Worm (Caenorhabditis elegans) whole organism, late embryonic: ENCODE data around the gene rpl-21.

Source experiments
- C08G9.2 ChIP-seq: sonication (generic microtip); optimal IDR thresholded peaks from 2 replicates; lab custom pipeline; 2016; ENCODE audit warnings: mild to moderate bottlenecking, missing genetic modification characterization, moderate library complexity, missing compliant biosample characterization
- C38D4.7 ChIP-seq: fragments of 200-800 bp; sonication (Bioruptor generic); optimal IDR thresholded peaks from 2 replicates; lab custom pipeline; 2018; ENCODE audit warnings: mild to moderate bottlenecking, missing genetic modification characterization, moderate library complexity, missing compliant biosample characterization
- F13H6.1 ChIP-seq: sonication (generic microtip); optimal IDR thresholded peaks from 2 replicates; lab custom pipeline; 2016; ENCODE audit warnings: missing genetic modification characterization, missing compliant biosample characterization
- K02D7.2 ChIP-seq: sonication (generic microtip); optimal IDR thresholded peaks from 2 replicates; lab custom pipeline; 2017; ENCODE audit warnings: mild to moderate bottlenecking, missing genetic modification characterization, missing compliant biosample characterization
- K09A11.1 ChIP-seq: sonication (generic microtip); optimal IDR thresholded peaks from 2 replicates; lab custom pipeline; 2017; ENCODE audit warnings: antibody characterized with exemption, mild to moderate bottlenecking, missing genetic modification characterization, missing compliant biosample characterization; ENCODE audit not compliant: insufficient read depth
- Y22D7AL.16 ChIP-seq: sonication (generic microtip); optimal IDR thresholded peaks from 2 replicates; lab custom pipeline; 2016; ENCODE audit warnings: missing genetic modification characterization, missing compliant biosample characterization
- ahr-1 ChIP-seq: sonication (generic microtip); optimal IDR thresholded peaks from 2 replicates; lab custom pipeline; 2016; ENCODE audit warnings: missing genetic modification characterization, missing compliant biosample characterization
- ama-1 ChIP-seq: fragments of 150-350 bp; optimal IDR thresholded peaks from 2 replicates; lab custom pipeline; 2014
- ceh-14 ChIP-seq: sonication (generic microtip); optimal IDR thresholded peaks from 2 replicates; lab custom pipeline; 2016; ENCODE audit warnings: missing genotype, missing genetic modification characterization, missing compliant biosample characterization
- ceh-18 ChIP-seq: sonication (generic microtip); optimal IDR thresholded peaks from 2 replicates; lab custom pipeline; 2016; ENCODE audit warnings: missing genetic modification characterization, missing compliant biosample characterization
- ceh-2 ChIP-seq: sonication (generic microtip); optimal IDR thresholded peaks from 2 replicates; lab custom pipeline; 2016; ENCODE audit warnings: missing genotype, missing genetic modification characterization, missing compliant biosample characterization
- ceh-24 ChIP-seq: sonication (generic microtip); optimal IDR thresholded peaks from 2 replicates; lab custom pipeline; 2016; ENCODE audit warnings: mild to moderate bottlenecking, missing genetic modification characterization, missing compliant biosample characterization
- ceh-30 ChIP-seq: fragments of 150-350 bp; optimal IDR thresholded peaks from 2 replicates; lab custom pipeline; 2014; ENCODE audit warnings: missing biosample characterization, missing genetic modification characterization
- ceh-31 ChIP-seq: sonication (generic microtip); optimal IDR thresholded peaks from 2 replicates; lab custom pipeline; 2016; ENCODE audit warnings: missing genetic modification characterization, missing compliant biosample characterization
- ceh-34 ChIP-seq: sonication (generic microtip); optimal IDR thresholded peaks from 2 replicates; lab custom pipeline; 2016; ENCODE audit warnings: mild to moderate bottlenecking, missing genetic modification characterization, missing compliant biosample characterization
- che-1 ChIP-seq: sonication (generic microtip); optimal IDR thresholded peaks from 2 replicates; lab custom pipeline; 2016; ENCODE audit warnings: mild to moderate bottlenecking, missing genetic modification characterization, missing compliant biosample characterization
- dmd-4 ChIP-seq: sonication (generic microtip); optimal IDR thresholded peaks from 2 replicates; lab custom pipeline; 2016; ENCODE audit warnings: borderline replicate concordance, missing genetic modification characterization, missing compliant biosample characterization
- elt-2 ChIP-seq: sonication (generic microtip); optimal IDR thresholded peaks from 2 replicates; lab custom pipeline; 2016; ENCODE audit warnings: missing genetic modification reagents, missing genetic modification characterization, missing compliant biosample characterization
- elt-4 ChIP-seq: sonication (generic microtip); optimal IDR thresholded peaks from 2 replicates; lab custom pipeline; 2016; ENCODE audit warnings: missing genetic modification characterization, missing compliant biosample characterization
- ets-4 ChIP-seq: sonication (generic microtip); optimal IDR thresholded peaks from 2 replicates; lab custom pipeline; 2016; ENCODE audit warnings: missing genetic modification characterization, missing compliant biosample characterization
- eyg-1 ChIP-seq: sonication (generic microtip); optimal IDR thresholded peaks from 2 replicates; lab custom pipeline; 2016; ENCODE audit warnings: missing genotype, missing genetic modification characterization, missing compliant biosample characterization
- fkh-10 ChIP-seq: fragments of 150-350 bp; optimal IDR thresholded peaks from 2 replicates; lab custom pipeline; 2014; ENCODE audit warnings: missing biosample characterization, missing genetic modification reagents, missing genetic modification characterization
- gmeb-2 ChIP-seq: sonication (generic microtip); optimal IDR thresholded peaks from 2 replicates; lab custom pipeline; 2016; ENCODE audit warnings: missing genetic modification characterization, inconsistent platforms, missing compliant biosample characterization
- hlh-13 ChIP-seq: fragments of 200-800 bp; sonication (Bioruptor generic); optimal IDR thresholded peaks from 2 replicates; lab custom pipeline; 2018; ENCODE audit warnings: mild to moderate bottlenecking, missing genetic modification characterization, missing compliant biosample characterization
- hlh-15 ChIP-seq: sonication (generic microtip); optimal IDR thresholded peaks from 2 replicates; lab custom pipeline; 2016; ENCODE audit warnings: missing genetic modification characterization, missing compliant biosample characterization
- lin-11 ChIP-seq: fragments of 200-800 bp; sonication (Bioruptor generic); optimal IDR thresholded peaks from 2 replicates; lab custom pipeline; 2018; ENCODE audit warnings: mild to moderate bottlenecking, missing genetic modification characterization, missing compliant biosample characterization
- madf-2 ChIP-seq: sonication (generic microtip); optimal IDR thresholded peaks from 2 replicates; lab custom pipeline; 2017; ENCODE audit warnings: missing genetic modification characterization, missing compliant biosample characterization
- mec-3 ChIP-seq: sonication (generic microtip); optimal IDR thresholded peaks from 2 replicates; lab custom pipeline; 2016; ENCODE audit warnings: borderline replicate concordance, missing genetic modification characterization, missing compliant biosample characterization
- nhr-11 ChIP-seq: fragments of 150-350 bp; optimal IDR thresholded peaks from 2 replicates; lab custom pipeline; 2014; ENCODE audit warnings: missing biosample characterization, missing genetic modification characterization
- odd-2 ChIP-seq: sonication (generic microtip); optimal IDR thresholded peaks from 2 replicates; lab custom pipeline; 2017; ENCODE audit warnings: antibody characterized with exemption, mild to moderate bottlenecking, missing genetic modification characterization, missing compliant biosample characterization
- pag-3 ChIP-seq: sonication (generic microtip); optimal IDR thresholded peaks from 2 replicates; lab custom pipeline; 2016; ENCODE audit warnings: missing compliant biosample characterization, missing genetic modification characterization, borderline replicate concordance
- pat-9 ChIP-seq: fragments of 200-800 bp; sonication (Bioruptor generic); optimal IDR thresholded peaks from 2 replicates; lab custom pipeline; 2018; ENCODE audit warnings: mild to moderate bottlenecking, missing genetic modification characterization, moderate library complexity, missing compliant biosample characterization
- pha-2 ChIP-seq: sonication (generic microtip); optimal IDR thresholded peaks from 2 replicates; lab custom pipeline; 2017; ENCODE audit warnings: mild to moderate bottlenecking, missing genetic modification characterization, missing compliant biosample characterization
- pha-4 ChIP-seq: fragments of 150-350 bp; optimal IDR thresholded peaks from 2 replicates; lab custom pipeline; 2018; ENCODE audit warnings: missing biosample characterization, missing genetic modification reagents, missing genetic modification characterization
- pqm-1 ChIP-seq: sonication (generic microtip); optimal IDR thresholded peaks from 2 replicates; lab custom pipeline; 2016; ENCODE audit warnings: missing genetic modification characterization, missing compliant biosample characterization
- ref-2 ChIP-seq: sonication (generic microtip); optimal IDR thresholded peaks from 2 replicates; lab custom pipeline; 2016; ENCODE audit warnings: missing genetic modification characterization, missing compliant biosample characterization
- rnt-1 ChIP-seq: sonication (generic microtip); optimal IDR thresholded peaks from 2 replicates; lab custom pipeline; 2016; ENCODE audit warnings: missing genetic modification characterization, missing compliant biosample characterization
- sdc-2 ChIP-seq: sonication (generic microtip); optimal IDR thresholded peaks from 2 replicates; lab custom pipeline; 2016; ENCODE audit warnings: missing genotype, missing genetic modification characterization, missing compliant biosample characterization
- sox-4 ChIP-seq: sonication (generic microtip); optimal IDR thresholded peaks from 2 replicates; lab custom pipeline; 2017; ENCODE audit warnings: mild to moderate bottlenecking, missing genetic modification characterization, inconsistent platforms, missing compliant biosample characterization
- syd-9 ChIP-seq: sonication (generic microtip); optimal IDR thresholded peaks from 2 replicates; lab custom pipeline; 2016; ENCODE audit warnings: mild to moderate bottlenecking, missing genetic modification characterization, moderate library complexity, missing compliant biosample characterization
- tbx-2 ChIP-seq: sonication (generic microtip); optimal IDR thresholded peaks from 2 replicates; lab custom pipeline; 2016; ENCODE audit warnings: missing genetic modification characterization, missing compliant biosample characterization
- unc-42 ChIP-seq: sonication (generic microtip); optimal IDR thresholded peaks from 2 replicates; lab custom pipeline; 2016; ENCODE audit warnings: missing genotype, missing genetic modification characterization, missing compliant biosample characterization
- unc-55 ChIP-seq: sonication (generic microtip); optimal IDR thresholded peaks from 2 replicates; lab custom pipeline; 2017; ENCODE audit warnings: missing biosample characterization, missing genetic modification reagents, missing genetic modification characterization
- unc-86 ChIP-seq: sonication (generic microtip); optimal IDR thresholded peaks from 2 replicates; lab custom pipeline; 2016; ENCODE audit warnings: missing genetic modification characterization, missing compliant biosample characterization
- zip-5 ChIP-seq: sonication (generic microtip); optimal IDR thresholded peaks from 2 replicates; lab custom pipeline; 2016; ENCODE audit warnings: missing genetic modification characterization, missing compliant biosample characterization
- ztf-16 ChIP-seq: sonication (generic microtip); optimal IDR thresholded peaks from 2 replicates; lab custom pipeline; 2017; ENCODE audit warnings: missing genetic modification characterization, missing compliant biosample characterization

rpl-21 gene

DNA sequence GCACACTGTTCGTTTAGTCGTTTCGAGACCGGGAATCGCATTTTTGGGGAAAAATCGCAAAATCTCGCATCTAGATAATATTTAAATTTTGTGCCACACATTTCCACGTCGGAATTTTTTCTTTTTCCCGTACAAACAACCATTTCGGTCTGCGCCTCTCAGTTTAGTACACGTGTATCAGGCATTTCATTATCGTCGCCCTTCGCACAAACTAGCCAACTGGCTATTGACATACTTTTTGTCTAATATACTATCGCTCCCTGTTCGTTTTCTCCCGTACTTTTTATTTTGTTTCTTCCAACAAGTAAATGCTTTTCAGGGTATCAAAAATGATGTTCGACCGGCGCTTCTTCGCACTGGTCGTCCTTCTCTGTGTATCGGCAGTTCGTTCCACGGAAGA is 3.3 kb upstream of the rpl-21 start, which contains the start of gene C14B9.2:
Gene C14B9.2, plus strand, starts transcription at position 320 of the 400 bp plus-strand sequence.
- TF ChIP-seq unc-86 (no peak), pag-3 (no peak), unc-55 (no peak), nhr-11 (tag; lab: Kevin White, UChicago) (no peak)

DNA sequence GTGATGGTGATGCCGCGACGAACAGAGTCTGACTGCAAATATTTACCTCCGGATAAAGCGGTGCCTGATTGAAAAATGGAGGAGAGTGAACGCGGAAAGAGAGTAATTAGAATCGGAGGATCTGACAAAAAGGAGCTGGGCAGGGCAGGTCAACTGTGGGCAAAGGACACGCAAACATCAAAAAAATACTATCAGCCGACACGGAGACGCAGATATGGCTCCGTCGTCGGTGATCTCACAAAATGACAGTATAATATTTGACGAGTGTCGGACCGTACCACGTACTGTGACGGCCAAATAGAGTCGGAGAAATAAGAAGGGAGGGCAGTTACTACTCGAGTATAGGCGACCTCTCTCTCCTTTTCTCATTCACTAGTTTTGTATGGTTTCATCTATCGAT is 2.5 kb upstream of the rpl-21 start:
- TF ChIP-seq pha-2 (tag; lab: Kevin White, UChicago) (peak; percentile 32), odd-2 (tag; lab: Kevin White, UChicago) (no peak), tbx-2 (tag; lab: Kevin White, UChicago) (peak; percentile 2)

DNA sequence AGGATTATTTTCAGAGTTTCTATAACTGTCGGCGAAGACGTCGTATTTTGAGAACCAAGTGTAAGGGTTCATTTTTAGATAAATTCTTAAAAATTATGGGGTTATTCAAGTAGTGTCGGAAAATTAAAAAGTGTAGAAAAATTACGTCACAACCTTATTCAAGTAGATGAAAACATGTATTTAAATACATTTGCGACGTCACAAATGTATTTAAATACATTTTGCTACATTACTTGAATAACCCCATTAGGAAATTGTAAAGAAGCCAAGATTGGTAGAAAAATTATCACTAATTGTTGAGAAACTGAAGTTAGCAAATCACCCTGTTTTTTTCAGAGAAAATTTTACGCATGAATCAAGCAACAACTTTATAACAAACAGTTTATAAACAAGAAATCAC is 832 bp downstream of the rpl-21 start:
- TF ChIP-seq C08G9.2 (tag; lab: Kevin White, UChicago) (no peak), syd-9 (no peak), ceh-14 (no peak), pat-9 (tag; lab: Kevin White, UChicago) (no peak), unc-86 (no peak), ceh-18 (tag; lab: Kevin White, UChicago) (no peak), pqm-1 (tag; lab: Kevin White, UChicago) (no peak), ama-1 (lab: Kevin White, UChicago) (no peak), ref-2 (tag; lab: Kevin White, UChicago) (no peak), K09A11.1 (tag; lab: Kevin White, UChicago) (no peak), madf-2 (tag; lab: Kevin White, UChicago) (no peak), ceh-31 (tag; lab: Kevin White, UChicago) (no peak), ceh-2 (tag; lab: Kevin White, UChicago) (no peak), nhr-11 (tag; lab: Kevin White, UChicago) (no peak), C38D4.7 (GFP tag; lab: Kevin White, UChicago) (no peak), rnt-1 (tag; lab: Kevin White, UChicago) (no peak), elt-2 (tag; lab: Kevin White, UChicago) (no peak), dmd-4 (no peak), zip-5 (no peak)
- TF ChIP-seq, all 69 proteins: peak for 0

- TF ChIP-seq tbx-2 (tag; lab: Kevin White, UChicago) (peak; percentile 23), sox-4 (tag; lab: Kevin White, UChicago) (no peak), ref-2 (tag; lab: Kevin White, UChicago) (peak; percentile 34), pha-2 (tag; lab: Kevin White, UChicago) (no peak), gmeb-2 (no peak), ceh-30 (tag; lab: Kevin White, UChicago) (no peak), Y22D7AL.16 (tag; lab: Kevin White, UChicago) (no peak), ets-4 (tag; lab: Kevin White, UChicago) (no peak), odd-2 (tag; lab: Kevin White, UChicago) (no peak), dmd-4 (no peak), nhr-11 (tag; lab: Kevin White, UChicago) (no peak), unc-86 (no peak), F13H6.1 (no peak), pag-3 (no peak), elt-4 (tag; lab: Kevin White, UChicago) (no peak), K02D7.2 (tag; lab: Kevin White, UChicago) (no peak), unc-42 (tag; lab: Kevin White, UChicago) (peak; percentile 32), ceh-2 (tag; lab: Kevin White, UChicago) (peak; percentile 28), rnt-1 (tag; lab: Kevin White, UChicago) (peak; percentile 9), ceh-18 (tag; lab: Kevin White, UChicago) (peak; percentile 21), sdc-2 (tag; lab: Kevin White, UChicago) (peak; percentile 37), fkh-10 (GFP tag; lab: Kevin White, UChicago) (no peak), pha-4 (tag; lab: Kevin White, UChicago) (no peak), ceh-24 (tag; lab: Kevin White, UChicago) (no peak), ztf-16 (tag; lab: Kevin White, UChicago) (no peak), zip-5 (no peak), ama-1 (lab: Kevin White, UChicago) (no peak), ceh-14 (peak; percentile 29), ceh-34 (tag; lab: Kevin White, UChicago) (peak; percentile 38), hlh-13 (GFP tag; lab: Kevin White, UChicago) (no peak), che-1 (no peak), hlh-15 (tag; lab: Kevin White, UChicago) (no peak), ahr-1 (tag; lab: Kevin White, UChicago) (no peak), lin-11 (no peak), mec-3 (tag; lab: Kevin White, UChicago) (no peak), eyg-1 (no peak)
Measured at ce11 chrIII:8126978-8127377, 3.0 kb downstream of the rpl-21 start.
